Fruit fly (Drosophila melanogaster): ENCODE data around the gene ncd.

ncd gene

dm6 chr3R:29757226-29757625 lies 49.7 kb downstream of the ncd start (continued):
- TF ChIP-seq Xrp1 (GFP tag; IDR thresholded peaks at IDR 0.05) (no peak), chif (GFP tag; optimal IDR thresholded peaks at IDR 0.05) (no peak), Sry-δ (GFP tag; optimal IDR thresholded peaks at IDR 0.05) (no peak), Doc2 (GFP tag; IDR thresholded peaks at IDR 0.05) (no peak), btn (GFP tag; optimal IDR thresholded peaks at IDR 0.05) (no peak), CG7357 (GFP tag; IDR thresholded peaks at IDR 0.05) (no peak), CG12299 (tag; optimal IDR thresholded peaks at IDR 0.05) (no peak), CG17912 (GFP tag; optimal IDR thresholded peaks at IDR 0.05) (peak; percentile 18), CG8359 (GFP tag; optimal IDR thresholded peaks at IDR 0.05; ENCODE audit: borderline replicate concordance) (no peak), CG11504 (tag; optimal IDR thresholded peaks at IDR 0.05) (peak; percentile 27), Sin3A (optimal IDR thresholded peaks at IDR 0.05) (no peak), tio (GFP tag; optimal IDR thresholded peaks at IDR 0.05) (no peak), CG10274 (GFP tag; optimal IDR thresholded peaks at IDR 0.05) (no peak), CG18262 (tag; optimal IDR thresholded peaks at IDR 0.05) (no peak), CG16815 (GFP tag; optimal IDR thresholded peaks at IDR 0.05) (no peak), Atf3 (GFP tag; optimal IDR thresholded peaks at IDR 0.05) (peak; percentile 0), sisA (GFP tag; IDR thresholded peaks at IDR 0.05) (no peak), otp (GFP tag; IDR thresholded peaks at IDR 0.05) (0 out of 3 replicates have a peak, but pooled peaks have one; percentile 19), z (GFP tag; IDR thresholded peaks at IDR 0.05) (no peak), CG15269 (tag; optimal IDR thresholded peaks at IDR 0.05) (no peak), gcm (GFP tag; optimal IDR thresholded peaks at IDR 0.05) (no peak), pnt (GFP tag; optimal IDR thresholded peaks at IDR 0.05) (no peak), insv (GFP tag; optimal IDR thresholded peaks at IDR 0.05) (no peak), sima (GFP tag; optimal IDR thresholded peaks at IDR 0.05) (no peak), hkb (optimal IDR thresholded peaks at IDR 0.05) (no peak), hkb (GFP tag; IDR thresholded peaks at IDR 0.05) (0 out of 2 replicates have a peak, but pooled peaks have one; percentile 31), phol (tag; optimal IDR thresholded peaks at IDR 0.05) (no peak), vnd (GFP tag; IDR thresholded peaks at IDR 0.05; ENCODE audit: partially characterized antibody) (no peak), Antp (GFP tag; optimal IDR thresholded peaks at IDR 0.05) (no peak), slbo (GFP tag; IDR thresholded peaks at IDR 0.05) (no peak), CG4854 (GFP tag; optimal IDR thresholded peaks at IDR 0.05) (no peak), org-1 (GFP tag; optimal IDR thresholded peaks at IDR 0.05) (peak; percentile 9), CG11456 (GFP tag; IDR thresholded peaks at IDR 0.05) (no peak), Usf (GFP tag; optimal IDR thresholded peaks at IDR 0.05) (no peak), CG17328 (GFP tag; IDR thresholded peaks at IDR 0.05) (0 out of 2 replicates have a peak, but pooled peaks have one; percentile 32), Dfd (GFP tag; optimal IDR thresholded peaks at IDR 0.05) (no peak), CG18599 (GFP tag; optimal IDR thresholded peaks at IDR 0.05) (peak; percentile 27), CG10366 (GFP tag; IDR thresholded peaks at IDR 0.05) (no peak), Lim3 (GFP tag; IDR thresholded peaks at IDR 0.05) (no peak), CG10209 (GFP tag; optimal IDR thresholded peaks at IDR 0.05) (no peak), Scr (GFP tag; IDR thresholded peaks at IDR 0.05; ENCODE audit: partially characterized antibody) (no peak), lab (GFP tag; optimal IDR thresholded peaks at IDR 0.05) (peak; percentile 53), ash1 (GFP tag; optimal IDR thresholded peaks at IDR 0.05) (no peak), CG18011 (GFP tag; optimal IDR thresholded peaks at IDR 0.05) (no peak), CG15011 (GFP tag; optimal IDR thresholded peaks at IDR 0.05) (no peak), B-H1 (GFP tag; IDR thresholded peaks at IDR 0.05) (no peak), BtbVII (GFP tag; optimal IDR thresholded peaks at IDR 0.05) (peak; percentile 15), CG13287 (GFP tag; IDR thresholded peaks at IDR 0.05; ENCODE audit: partially characterized antibody) (no peak), CG11723 (GFP tag; optimal IDR thresholded peaks at IDR 0.05) (no peak), CG11085 (GFP tag; IDR thresholded peaks at IDR 0.05) (no peak), CG3995 (GFP tag; optimal IDR thresholded peaks at IDR 0.05) (no peak), Vsx1 (GFP tag; optimal IDR thresholded peaks at IDR 0.05) (peak; percentile 22)

Data from whole organism, embryonic.